Fruit fly (Drosophila melanogaster) whole organism, prepupa: Measurements from ENCODE around the gene CG15468.
A peak's percentile ranks its signal among the peaks of the same experiment; 100 is the strongest.

Experiments used
- Blimp-1 ChIP-seq: fragments of 200-800 bp; sonication (Bioruptor generic); optimal IDR thresholded peaks from 3 replicates; lab custom pipeline; 2017; ENCODE audit warnings: missing biosample characterization, missing genetic modification characterization, mild to moderate bottlenecking, moderate library complexity, missing genetic modification reagents
- CG10631 ChIP-seq: fragments of 200-800 bp; sonication (Bioruptor generic); optimal IDR thresholded peaks from 2 replicates; lab custom pipeline; 2016; ENCODE audit warnings: missing biosample characterization, missing genetic modification characterization
- CG11294 ChIP-seq: fragments of 200-800 bp; sonication (Bioruptor generic); IDR thresholded peaks from 2 replicates; pipeline ENCODE4 v1.3.6; 2022; ENCODE audit warnings: missing biosample characterization, missing genetic modification characterization
- CG11762 ChIP-seq: fragments of 200-800 bp; sonication (Bioruptor generic); optimal IDR thresholded peaks from 3 replicates; lab custom pipeline; 2016; ENCODE audit warnings: missing biosample characterization, missing genetic modification characterization; ENCODE audit not compliant: insufficient read depth
- CG11902 ChIP-seq: fragments of 200-800 bp; sonication (Bioruptor generic); optimal IDR thresholded peaks from 3 replicates; lab custom pipeline; 2016; ENCODE audit warnings: missing biosample characterization, missing genetic modification characterization
- CG15336 ChIP-seq: fragments of 200-800 bp; sonication (Bioruptor generic); IDR thresholded peaks from 2 replicates; pipeline ENCODE4 v1.3.6; 2022; ENCODE audit warnings: missing biosample characterization, missing genetic modification characterization
- CG16779 ChIP-seq: fragments of 200-800 bp; sonication (Bioruptor generic); optimal IDR thresholded peaks from 3 replicates; lab custom pipeline; 2017; ENCODE audit warnings: missing biosample characterization, mild to moderate bottlenecking, missing genetic modification characterization
- CG3032 ChIP-seq: fragments of 200-800 bp; optimal IDR thresholded peaks from 2 replicates; lab custom pipeline; 2019; ENCODE audit warnings: missing biosample characterization, mild to moderate bottlenecking, missing genetic modification characterization, moderate library complexity
- CG31627 ChIP-seq: fragments of 200-800 bp; sonication (Bioruptor generic); optimal IDR thresholded peaks from 3 replicates; lab custom pipeline; 2016; ENCODE audit warnings: missing biosample characterization, missing genetic modification characterization
- CG34406 ChIP-seq: fragments of 200-800 bp; sonication (Bioruptor generic); optimal IDR thresholded peaks from 3 replicates; lab custom pipeline; 2016; ENCODE audit warnings: missing biosample characterization, missing genetic modification characterization
- CG4318 ChIP-seq: fragments of 200-800 bp; sonication (Bioruptor generic); optimal IDR thresholded peaks from 3 replicates; lab custom pipeline; 2017; ENCODE audit warnings: missing biosample characterization, mild to moderate bottlenecking, missing genetic modification characterization
- CG6854 ChIP-seq: fragments of 200-800 bp; sonication (Bioruptor generic); optimal IDR thresholded peaks from 2 replicates; lab custom pipeline; 2017; ENCODE audit warnings: missing biosample characterization, mild to moderate bottlenecking, missing genetic modification characterization
- CG8119 ChIP-seq: fragments of 200-800 bp; sonication (Bioruptor generic); IDR thresholded peaks from 3 replicates; pipeline ENCODE4 v1.3.6; 2022; ENCODE audit warnings: missing biosample characterization, missing genetic modification characterization
- CG8319 ChIP-seq: fragments of 200-800 bp; sonication (Bioruptor generic); optimal IDR thresholded peaks from 3 replicates; lab custom pipeline; 2016; ENCODE audit warnings: missing biosample characterization, missing genetic modification characterization
- CG8632 ChIP-seq: fragments of 200-800 bp; sonication (Bioruptor generic); optimal IDR thresholded peaks from 3 replicates; lab custom pipeline; 2016; ENCODE audit warnings: missing biosample characterization, missing genetic modification characterization
- CG9139 ChIP-seq: fragments of 200-800 bp; sonication (Bioruptor generic); optimal IDR thresholded peaks from 3 replicates; lab custom pipeline; 2017; ENCODE audit warnings: missing biosample characterization, mild to moderate bottlenecking, missing genetic modification characterization
- Eip75B ChIP-seq: fragments of 200-800 bp; sonication (Bioruptor generic); optimal IDR thresholded peaks from 3 replicates; lab custom pipeline; 2016; ENCODE audit warnings: missing biosample characterization, missing genetic modification characterization
- Eip78C ChIP-seq: fragments of 200-800 bp; sonication (Bioruptor generic); peaks from one replicate; lab custom pipeline; 2016; ENCODE audit warnings: missing biosample characterization, missing genetic modification characterization
- Eip93F ChIP-seq: fragments of 200-800 bp; sonication (Bioruptor generic); optimal IDR thresholded peaks from 2 replicates; lab custom pipeline; 2016; ENCODE audit warnings: missing biosample characterization, mild to moderate bottlenecking, missing genetic modification characterization
- Ets21C ChIP-seq: fragments of 200-800 bp; sonication (Bioruptor generic); optimal IDR thresholded peaks from 3 replicates; lab custom pipeline; 2016; ENCODE audit warnings: missing biosample characterization, missing genetic modification characterization
- Gug ChIP-seq: fragments of 200-800 bp; sonication (Bioruptor generic); IDR thresholded peaks from 2 replicates; pipeline ENCODE4 v1.3.6; 2022; ENCODE audit warnings: missing biosample characterization, missing genetic modification characterization
- Hr38 ChIP-seq: sonication (Bioruptor generic); optimal IDR thresholded peaks from 2 replicates; lab custom pipeline; 2016; ENCODE audit warnings: missing biosample characterization, missing genetic modification characterization
- Hr39 ChIP-seq: fragments of 200-800 bp; sonication (Bioruptor generic); optimal IDR thresholded peaks from 2 replicates; lab custom pipeline; 2016; ENCODE audit warnings: missing biosample characterization, missing genetic modification characterization
- Hr4 ChIP-seq: fragments of 200-800 bp; sonication (Bioruptor generic); optimal IDR thresholded peaks from 3 replicates; lab custom pipeline; 2016; ENCODE audit warnings: missing biosample characterization, missing genetic modification characterization
- Met ChIP-seq: fragments of 200-800 bp; sonication (Bioruptor generic); optimal IDR thresholded peaks from 3 replicates; lab custom pipeline; 2016; ENCODE audit warnings: missing biosample characterization, missing genetic modification characterization
- OdsH ChIP-seq: fragments of 200-800 bp; sonication (Bioruptor generic); optimal IDR thresholded peaks from 3 replicates; lab custom pipeline; 2016; ENCODE audit warnings: missing biosample characterization, missing genetic modification characterization
- Smox ChIP-seq: fragments of 200-800 bp; sonication (Bioruptor generic); optimal IDR thresholded peaks from 3 replicates; lab custom pipeline; 2016; ENCODE audit warnings: missing biosample characterization, missing genetic modification characterization
- Sox102F ChIP-seq: fragments of 200-800 bp; sonication (Bioruptor generic); optimal IDR thresholded peaks from 2 replicates; lab custom pipeline; 2016; ENCODE audit warnings: missing biosample characterization, mild to moderate bottlenecking, missing genetic modification characterization
- Sox14 ChIP-seq: fragments of 200-800 bp; sonication (Bioruptor generic); optimal IDR thresholded peaks from 3 replicates; lab custom pipeline; 2016; ENCODE audit warnings: missing biosample characterization, missing genetic modification characterization
- Sox15 ChIP-seq: fragments of 200-800 bp; sonication (Bioruptor generic); optimal IDR thresholded peaks from 3 replicates; lab custom pipeline; 2016; ENCODE audit warnings: missing biosample characterization, missing genetic modification characterization
- achi ChIP-seq: fragments of 200-800 bp; sonication (Bioruptor generic); optimal IDR thresholded peaks from 3 replicates; lab custom pipeline; 2016; ENCODE audit warnings: missing biosample characterization, missing genetic modification characterization
- acj6 ChIP-seq: fragments of 200-800 bp; sonication (Bioruptor generic); optimal IDR thresholded peaks from 3 replicates; lab custom pipeline; 2016; ENCODE audit warnings: missing biosample characterization, missing genetic modification characterization
- cyc ChIP-seq: fragments of 200-800 bp; sonication (Bioruptor generic); optimal IDR thresholded peaks from 3 replicates; lab custom pipeline; 2016; ENCODE audit warnings: missing biosample characterization, missing genetic modification characterization
- dac ChIP-seq: fragments of 200-800 bp; sonication (Bioruptor generic); optimal IDR thresholded peaks from 2 replicates; lab custom pipeline; 2017; ENCODE audit warnings: missing biosample characterization, mild to moderate bottlenecking, missing genetic modification characterization
- dsx ChIP-seq: fragments of 200-800 bp; optimal IDR thresholded peaks from 3 replicates; lab custom pipeline; 2019; ENCODE audit warnings: missing biosample characterization, mild to moderate bottlenecking, missing genetic modification characterization, moderate library complexity; ENCODE audit not compliant: poor library complexity, severe bottlenecking
- eg ChIP-seq: fragments of 200-800 bp; sonication (Bioruptor generic); IDR thresholded peaks from 3 replicates; pipeline ENCODE4 v1.3.6; 2022; ENCODE audit warnings: missing biosample characterization, missing genetic modification characterization
- fd59A ChIP-seq: fragments of 200-800 bp; sonication (Bioruptor generic); optimal IDR thresholded peaks from 2 replicates; lab custom pipeline; 2017; ENCODE audit warnings: missing biosample characterization, mild to moderate bottlenecking, missing genetic modification characterization, missing genetic modification reagents
- fd85E ChIP-seq: fragments of 200-800 bp; sonication (Bioruptor generic); optimal IDR thresholded peaks from 3 replicates; lab custom pipeline; 2016; ENCODE audit warnings: missing biosample characterization, missing genetic modification characterization
- fkh ChIP-seq: fragments of 200-800 bp; sonication (Bioruptor generic); optimal IDR thresholded peaks from 3 replicates; lab custom pipeline; 2017; ENCODE audit warnings: missing biosample characterization, mild to moderate bottlenecking, missing genetic modification characterization, moderate library complexity
- net ChIP-seq: fragments of 200-800 bp; sonication (Bioruptor generic); optimal IDR thresholded peaks from 3 replicates; lab custom pipeline; 2016; ENCODE audit warnings: missing biosample characterization, missing genetic modification characterization
- pdm3 ChIP-seq: fragments of 200-800 bp; sonication (Bioruptor generic); optimal IDR thresholded peaks from 3 replicates; lab custom pipeline; 2016; ENCODE audit warnings: missing biosample characterization, missing genetic modification characterization
- ss ChIP-seq, 2 experiments: fragments of 200-800 bp; sonication (Bioruptor generic); optimal IDR thresholded peaks; 2 replicates in 1 of 2; 3 replicates in 1 of 2; lab custom pipeline; 2017 to 2018; ENCODE audit warnings: mild to moderate bottlenecking in 2 of 2, missing biosample characterization in 2 of 2, missing genetic modification characterization in 2 of 2, moderate library complexity in 1 of 2
- svp ChIP-seq: fragments of 200-800 bp; sonication (Bioruptor generic); peaks from one replicate; lab custom pipeline; 2016; ENCODE audit warnings: missing biosample characterization, missing genetic modification characterization
- vri ChIP-seq: fragments of 200-800 bp; sonication (Bioruptor generic); optimal IDR thresholded peaks from 3 replicates; lab custom pipeline; 2016; ENCODE audit warnings: missing biosample characterization, mild to moderate bottlenecking, missing genetic modification characterization

CG15468 gene

DNA sequence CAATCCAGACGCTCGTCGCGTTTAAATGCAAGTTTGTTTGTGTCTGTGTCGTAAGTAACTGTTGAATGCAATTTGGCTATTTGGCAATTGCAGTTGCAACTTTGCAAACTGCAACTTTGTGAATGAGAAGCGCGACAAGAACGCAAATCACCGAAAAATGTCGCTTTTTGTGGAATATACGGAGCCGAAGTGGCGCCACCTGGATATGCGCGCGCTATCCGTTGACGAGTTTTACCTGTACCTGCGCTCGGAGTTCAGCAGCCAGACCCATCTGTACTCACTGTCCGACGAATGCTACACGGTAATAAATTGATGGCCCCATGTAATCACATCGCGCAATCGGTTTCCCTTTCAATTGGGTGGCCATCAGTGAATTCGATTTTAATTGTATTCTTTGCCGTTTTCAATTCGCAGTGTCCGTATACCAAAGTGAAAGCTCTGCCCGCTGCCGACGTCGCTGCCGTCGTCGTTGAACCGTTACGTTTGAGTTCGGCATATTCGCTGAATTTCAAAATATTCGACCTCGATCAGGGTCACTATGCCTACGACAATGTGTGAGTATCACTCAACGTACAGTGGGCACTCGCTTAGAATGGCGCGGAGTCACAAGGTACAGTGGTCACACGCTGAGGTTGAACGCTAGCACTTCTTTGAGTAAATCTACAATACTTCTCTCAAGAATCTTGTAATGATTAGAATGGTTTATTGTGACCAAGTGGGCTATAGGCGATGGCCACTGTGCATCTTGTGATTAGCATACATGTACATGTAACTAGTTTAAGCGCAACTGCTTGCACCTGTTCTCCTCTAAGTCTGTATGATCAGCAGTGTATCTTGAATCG, 41.7 kb downstream of the CG15468 start (continued):
- peak; percentile 71 for TF ChIP-seq CG4318 (GFP tag; lab: Kevin White, UChicago)
- peak; percentile 81 for TF ChIP-seq CG8632 (GFP tag; lab: Kevin White, UChicago)
- TF ChIP-seq dsx (GFP tag; lab: Kevin White, UChicago), result peak; percentile 79
- peak; percentile 69 for TF ChIP-seq cyc (GFP tag; lab: Kevin White, UChicago)
- TF ChIP-seq acj6 (GFP tag; lab: Kevin White, UChicago), result peak; percentile 86
- peak; percentile 87 for TF ChIP-seq Sox15 (GFP tag; lab: Kevin White, UChicago)
- TF ChIP-seq OdsH (GFP tag; lab: Kevin White, UChicago), result peak; percentile 88
- peak; percentile 87 for TF ChIP-seq CG11294 (GFP tag; lab: Robert Waterston, UW)
- TF ChIP-seq CG11762, result peak; percentile 79
- peak; percentile 47 for TF ChIP-seq CG9139 (GFP tag; lab: Kevin White, UChicago)
- TF ChIP-seq Smox (GFP tag; lab: Kevin White, UChicago), result peak; percentile 48
- TF ChIP-seq CG10631 (GFP tag; lab: Kevin White, UChicago), result peak; percentile 78
- TF ChIP-seq svp (GFP tag; lab: Kevin White, UChicago), result peak; percentile 91
- TF ChIP-seq Blimp-1 (GFP tag; lab: Kevin White, UChicago), result peak; percentile 77
- TF ChIP-seq fkh (GFP tag; lab: Kevin White, UChicago), result no peak
- peak; percentile 59 to 81 for TF ChIP-seq ss (GFP tag; optimal IDR thresholded peaks at IDR 0.05; lab: Kevin White, UChicago)
- TF ChIP-seq eg (GFP tag; lab: Robert Waterston, UW), result peak; percentile 95
- TF ChIP-seq Hr4 (GFP tag; lab: Kevin White, UChicago), result peak; percentile 89
- TF ChIP-seq achi (GFP tag; lab: Kevin White, UChicago), result peak; percentile 82
- TF ChIP-seq Hr38, result no peak
- peak; percentile 85 for TF ChIP-seq CG8119 (GFP tag; lab: Robert Waterston, UW)
- TF ChIP-seq pdm3 (GFP tag; lab: Kevin White, UChicago), result peak; percentile 91
- no peak for TF ChIP-seq vri (GFP tag; lab: Kevin White, UChicago)
- peak; percentile 32 for TF ChIP-seq Ets21C (GFP tag; lab: Kevin White, UChicago)
- peak; percentile 88 for TF ChIP-seq net (GFP tag; lab: Kevin White, UChicago)
- peak; percentile 91 for TF ChIP-seq CG15336 (GFP tag; lab: Robert Waterston, UW)
- TF ChIP-seq CG6854 (GFP tag; lab: Kevin White, UChicago), result no peak
- peak; percentile 72 for TF ChIP-seq fd59A
- peak; percentile 84 for TF ChIP-seq CG8319 (GFP tag; lab: Kevin White, UChicago)
- peak; percentile 67 for TF ChIP-seq CG3032
- TF ChIP-seq CG11902 (GFP tag; lab: Kevin White, UChicago), result peak; percentile 85
- TF ChIP-seq Eip75B (GFP tag; lab: Kevin White, UChicago), result peak; percentile 86
- TF ChIP-seq Gug (GFP tag; lab: Robert Waterston, UW), result peak; percentile 89

DNA sequence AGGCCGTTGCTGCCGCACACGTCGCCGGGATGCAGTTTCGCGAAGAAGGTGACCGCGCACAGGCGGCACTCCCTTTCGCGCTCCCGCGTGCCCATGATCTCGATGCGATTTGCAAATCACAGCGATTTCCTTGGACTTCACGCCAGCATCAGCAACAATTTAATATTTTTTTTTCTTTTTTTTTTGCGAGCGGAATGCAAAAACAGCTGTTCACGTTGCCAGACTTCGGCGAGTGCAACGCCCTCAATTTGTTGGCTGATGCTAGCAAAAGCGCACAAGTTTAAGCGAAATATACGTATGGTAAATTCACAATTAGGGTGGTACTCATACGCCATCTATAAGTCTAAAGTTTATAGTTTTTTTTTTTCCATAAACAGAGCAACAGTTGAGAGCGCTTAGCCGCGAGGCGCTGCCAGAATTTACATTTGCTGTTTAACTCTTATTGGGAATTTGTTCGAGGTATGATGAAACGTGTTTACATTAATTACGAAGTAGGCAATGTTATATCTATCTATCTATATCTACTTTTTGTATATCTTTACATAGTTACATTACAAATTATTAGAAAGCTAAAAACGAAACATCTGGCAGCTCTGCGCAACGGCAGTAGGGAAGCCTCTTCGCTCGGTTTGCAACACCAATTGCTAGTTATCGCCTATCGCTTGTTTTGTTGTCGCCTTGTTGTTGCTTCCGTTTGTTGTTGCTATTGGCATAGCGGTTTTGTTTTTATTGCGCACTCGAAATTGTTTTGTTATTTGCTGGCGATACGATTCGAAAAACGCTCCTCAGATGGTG, 42.5 kb downstream of the CG15468 start, which contains the start of the genes CG4041 and Hgsnat:
Gene CG4041, minus strand, starts transcription at position 220 of the 795 bp plus-strand sequence.
Gene Hgsnat, plus strand, starts transcription at position 503 of the 795 bp plus-strand sequence.
- no peak for TF ChIP-seq Sox15 (GFP tag; lab: Kevin White, UChicago)
- TF ChIP-seq Hr39 (GFP tag; lab: Kevin White, UChicago), result peak; percentile 35
- TF ChIP-seq CG15336 (GFP tag; lab: Robert Waterston, UW), result no peak
- no peak for TF ChIP-seq CG16779 (tag; lab: Kevin White, UChicago)
- TF ChIP-seq OdsH (GFP tag; lab: Kevin White, UChicago), result peak; percentile 45
- peak; percentile 46 for TF ChIP-seq Sox14 (GFP tag; lab: Kevin White, UChicago)
- TF ChIP-seq CG34406 (GFP tag; lab: Kevin White, UChicago), result peak; percentile 21
- TF ChIP-seq vri (GFP tag; lab: Kevin White, UChicago), result peak; percentile 8
- peak; percentile 44 for TF ChIP-seq CG10631 (GFP tag; lab: Kevin White, UChicago)
- peak; percentile 38 for TF ChIP-seq Met (GFP tag; lab: Kevin White, UChicago)
- TF ChIP-seq Hr4 (GFP tag; lab: Kevin White, UChicago), result peak; percentile 15
- TF ChIP-seq fd85E (GFP tag; lab: Kevin White, UChicago), result no peak
- no peak for TF ChIP-seq Gug (GFP tag; lab: Robert Waterston, UW)
- TF ChIP-seq dsx (GFP tag; lab: Kevin White, UChicago), result peak; percentile 58
- no peak for TF ChIP-seq CG6854 (GFP tag; lab: Kevin White, UChicago)
- no peak for TF ChIP-seq CG9139 (GFP tag; lab: Kevin White, UChicago)
- no peak for TF ChIP-seq CG11902 (GFP tag; lab: Kevin White, UChicago)
- no peak for TF ChIP-seq CG4318 (GFP tag; lab: Kevin White, UChicago)
- peak; percentile 15 for TF ChIP-seq Sox102F (GFP tag; lab: Kevin White, UChicago)
- TF ChIP-seq fkh (GFP tag; lab: Kevin White, UChicago), result no peak
- peak; percentile 43 for TF ChIP-seq Smox (GFP tag; lab: Kevin White, UChicago)
- TF ChIP-seq Eip93F, result no peak
- TF ChIP-seq dac, result no peak
- TF ChIP-seq cyc (GFP tag; lab: Kevin White, UChicago), result peak; percentile 32
- peak; percentile 69 for TF ChIP-seq Eip78C (GFP tag; lab: Kevin White, UChicago)
- TF ChIP-seq svp (GFP tag; lab: Kevin White, UChicago), result peak; percentile 77
- TF ChIP-seq CG8319 (GFP tag; lab: Kevin White, UChicago), result no peak
- no peak for TF ChIP-seq ss (GFP tag; optimal IDR thresholded peaks at IDR 0.05; lab: Kevin White, UChicago)
- TF ChIP-seq CG31627 (GFP tag; lab: Kevin White, UChicago), result peak; percentile 34
